Worm (Caenorhabditis elegans) whole organism, L4/young adult: ENCODE measurements around the gene T22B2.2.

Experiments
- W03F9.2 ChIP-seq: fragments of 150-350 bp; optimal IDR thresholded peaks from 2 replicates; lab custom pipeline; 2014; ENCODE audit warnings: missing biosample characterization, missing genetic modification characterization
- dao-5 ChIP-seq: sonication (generic microtip); optimal IDR thresholded peaks from 2 replicates; lab custom pipeline; 2016; ENCODE audit warnings: missing genotype, missing genetic modification characterization, moderate library complexity, missing compliant biosample characterization
- him-1 ChIP-seq: sonication (generic microtip); optimal IDR thresholded peaks from 2 replicates; lab custom pipeline; 2016; ENCODE audit warnings: missing genotype, missing genetic modification reagents, missing genetic modification characterization, missing compliant biosample characterization

DNA sequence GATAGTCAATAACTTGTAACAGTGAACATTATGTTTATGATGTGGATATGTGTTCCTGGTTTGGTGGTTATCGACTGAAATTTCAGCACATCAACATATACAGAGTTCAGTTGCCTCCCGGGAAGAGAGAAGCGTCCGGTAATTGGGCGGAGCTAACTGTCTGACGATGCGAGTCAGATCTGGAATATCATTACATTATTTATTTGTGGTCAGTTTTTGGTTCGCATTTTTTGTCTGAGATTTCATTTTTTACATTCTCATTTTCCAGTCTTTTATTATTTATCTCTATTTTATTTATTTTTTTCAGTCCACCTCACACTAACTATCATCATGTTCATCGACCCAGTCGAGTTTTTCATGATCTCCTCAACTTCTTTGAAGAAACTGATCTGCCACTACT lies 5.6 kb downstream of the T22B2.2 start, which contains the start of gene T22B2.1:
- TF ChIP-seq him-1 (tag; lab: Kevin White, UChicago) (no peak), dao-5 (no peak), W03F9.2 (tag; lab: Kevin White, UChicago) (no peak)
